Fruit fly (Drosophila melanogaster) whole organism, pupa: ENCODE measurements around the gene CG33257.

Source experiments
- CG13204 ChIP-seq: fragments of 200-800 bp; sonication (Bioruptor generic); optimal IDR thresholded peaks from 2 replicates; lab custom pipeline; 2018; ENCODE audit warnings: missing biosample characterization, mild to moderate bottlenecking, missing genetic modification characterization, moderate library complexity
- CG15710 ChIP-seq: fragments of 200-800 bp; sonication (Bioruptor generic); optimal IDR thresholded peaks from 2 replicates; lab custom pipeline; 2018; ENCODE audit warnings: missing biosample characterization, mild to moderate bottlenecking, missing genetic modification characterization, moderate library complexity
- CG34367 ChIP-seq: fragments of 200-800 bp; sonication (Bioruptor generic); optimal IDR thresholded peaks from 2 replicates; lab custom pipeline; 2018; ENCODE audit warnings: missing biosample characterization, mild to moderate bottlenecking, missing genetic modification characterization
- CG9948 ChIP-seq: fragments of 200-800 bp; sonication (Bioruptor generic); optimal IDR thresholded peaks from 2 replicates; lab custom pipeline; 2018; ENCODE audit warnings: missing biosample characterization, mild to moderate bottlenecking, missing genetic modification characterization, moderate library complexity
- EcR ChIP-seq: fragments of 200-800 bp; sonication (Bioruptor generic); optimal IDR thresholded peaks from 3 replicates; lab custom pipeline; 2019; ENCODE audit warnings: missing biosample characterization, missing genetic modification characterization, mild to moderate bottlenecking, moderate library complexity, missing genetic modification reagents
- rn ChIP-seq: fragments of 200-800 bp; sonication (Bioruptor generic); IDR thresholded peaks from 2 replicates; pipeline ENCODE4 v1.3.6; 2022; ENCODE audit warnings: missing biosample characterization, missing genetic modification characterization

- no peak for TF ChIP-seq CG15710 (tag; lab: Kevin White, UChicago)
- TF ChIP-seq CG13204: no peak
- no peak for TF ChIP-seq CG34367
- no peak for TF ChIP-seq rn (GFP tag; lab: Robert Waterston, UW)
- no peak for TF ChIP-seq CG9948 (tag; lab: Kevin White, UChicago)
- no peak for TF ChIP-seq EcR (GFP tag; lab: Kevin White, UChicago)
Observed at dm6 chr3L:16308380-16308779, 37.7 kb upstream of the CG33257 start, which contains the start of gene CG13042.
